In the genomic region with DNA sequence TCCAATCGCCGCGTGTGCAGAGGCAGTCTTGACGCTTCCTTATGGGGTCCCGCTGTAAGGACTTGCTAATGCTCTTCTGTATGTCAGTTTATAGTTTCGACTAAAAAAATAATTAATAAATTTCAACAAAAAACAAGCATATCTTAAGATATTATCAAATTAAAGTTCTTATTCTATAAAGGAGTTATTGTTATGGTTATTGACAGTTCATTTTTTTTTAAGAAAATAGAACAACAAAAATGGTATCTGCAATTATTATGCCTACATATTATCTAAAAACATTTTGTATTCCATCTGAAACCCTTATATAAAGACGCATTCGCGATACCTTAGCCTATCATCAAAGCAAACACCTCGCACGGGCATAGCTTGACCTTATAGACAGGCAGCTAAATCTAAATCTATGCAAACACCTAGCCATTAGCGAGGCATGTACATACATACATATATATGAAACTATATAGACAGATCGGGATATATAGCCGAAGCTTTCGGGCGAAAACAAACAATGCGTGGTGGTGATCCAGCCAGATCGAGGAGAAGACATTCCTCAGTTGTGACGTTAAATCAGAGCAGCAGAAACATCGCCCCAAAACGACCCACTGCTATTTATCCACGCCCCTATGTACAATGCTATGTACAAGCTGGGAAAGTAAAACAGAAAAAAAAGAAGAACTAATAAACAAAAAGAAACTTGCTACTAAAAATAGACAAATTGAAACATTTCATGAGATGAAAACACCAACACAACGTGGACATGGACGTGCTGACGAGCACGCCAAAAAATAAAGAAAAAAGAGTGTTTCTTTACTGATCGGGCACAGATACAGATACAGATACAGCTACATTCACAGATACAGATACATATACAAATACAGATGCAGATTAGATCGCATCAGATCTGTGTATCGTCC, we compare ENCODE assay signal across 4 fruit fly cellular contexts.
TF ChIP-seq lines count a peak whose summit lies in the region.

A gene (minus strand): TSS at position 51 of the 914 bp plus-strand sequence.

- TF ChIP-seq CTCF in whole organism, embryonic (GFP tag; optimal IDR thresholded peaks at IDR 0.05; lab: Kevin White, UChicago), result no peak

TF ChIP-seq in whole organism, adult, 20 proteins besides CTCF, POLR2A, EP300 and RAD21:
- TF ChIP-seq kay (GFP tag; lab: Kevin White, UChicago; ENCODE audit: borderline replicate concordance), result peak; percentile 32
- TF ChIP-seq CG14711 (tag; optimal IDR thresholded peaks at IDR 0.05; lab: Kevin White, UChicago), result no peak

TF ChIP-seq in whole organism, embryonic, 481 proteins besides CTCF, POLR2A, EP300 and RAD21 (continues in another document):
- TF ChIP-seq gcm2 (GFP tag; optimal IDR thresholded peaks at IDR 0.05; lab: Kevin White, UChicago), result no peak
- TF ChIP-seq CG9817 (tag; optimal IDR thresholded peaks at IDR 0.05; lab: Kevin White, UChicago), result no peak
- TF ChIP-seq grau (tag; optimal IDR thresholded peaks at IDR 0.05; lab: Kevin White, UChicago), result peak; percentile 4
- 0 out of 2 replicates have a peak, but pooled peaks have one; percentile 17 for TF ChIP-seq CG32767 (GFP tag; IDR thresholded peaks at IDR 0.05; lab: Robert Waterston, UW)
- TF ChIP-seq gem (tag; optimal IDR thresholded peaks at IDR 0.05; lab: Kevin White, UChicago), result peak; percentile 22
- TF ChIP-seq CG14050 (GFP tag; IDR thresholded peaks at IDR 0.05; lab: Robert Waterston, UW), result no peak
- TF ChIP-seq CG16779 (GFP tag; IDR thresholded peaks at IDR 0.05; lab: Robert Waterston, UW), result no peak
- TF ChIP-seq fd64A (GFP tag; optimal IDR thresholded peaks at IDR 0.05; lab: Kevin White, UChicago), result no peak
- TF ChIP-seq lov (optimal IDR thresholded peaks at IDR 0.05; lab: Kevin White, UChicago), result no peak
- TF ChIP-seq lov (GFP tag; IDR thresholded peaks at IDR 0.05; lab: Robert Waterston, UW), result no peak
- no peak for TF ChIP-seq gsb-n (tag; optimal IDR thresholded peaks at IDR 0.05; lab: Kevin White, UChicago)
- no peak for TF ChIP-seq Hmr (GFP tag; optimal IDR thresholded peaks at IDR 0.05; lab: Kevin White, UChicago)
- TF ChIP-seq CG10543 (GFP tag; optimal IDR thresholded peaks at IDR 0.05; lab: Kevin White, UChicago), result peak; percentile 59
- no peak for TF ChIP-seq H2.0 (GFP tag; IDR thresholded peaks at IDR 0.05; lab: Robert Waterston, UW)
- no peak for TF ChIP-seq CG9797 (GFP tag; optimal IDR thresholded peaks at IDR 0.05; lab: Kevin White, UChicago)
- TF ChIP-seq CG3407 (GFP tag; optimal IDR thresholded peaks at IDR 0.05; lab: Kevin White, UChicago), result no peak
- TF ChIP-seq tap (tag; optimal IDR thresholded peaks at IDR 0.05; lab: Kevin White, UChicago), result no peak
- no peak for TF ChIP-seq Abd-B (GFP tag; optimal IDR thresholded peaks at IDR 0.05; lab: Kevin White, UChicago)
- peak; percentile 15 for TF ChIP-seq sens (GFP tag; lab: Kevin White, UChicago)
- no peak for TF ChIP-seq HmgZ (tag; optimal IDR thresholded peaks at IDR 0.05; lab: Kevin White, UChicago)
- TF ChIP-seq CG18476 (GFP tag; optimal IDR thresholded peaks at IDR 0.05; lab: Kevin White, UChicago), result no peak
- TF ChIP-seq usp (GFP tag; optimal IDR thresholded peaks at IDR 0.05; lab: Kevin White, UChicago), result no peak
- no peak for TF ChIP-seq zf30C (GFP tag; optimal IDR thresholded peaks at IDR 0.05; lab: Kevin White, UChicago)
- no peak for TF ChIP-seq B-H1 (GFP tag; IDR thresholded peaks at IDR 0.05; lab: Robert Waterston, UW)
- no peak for TF ChIP-seq Bgb (GFP tag; IDR thresholded peaks at IDR 0.05; lab: Robert Waterston, UW; ENCODE audit: partially characterized antibody)
- TF ChIP-seq CG17361 (GFP tag; IDR thresholded peaks at IDR 0.05; lab: Robert Waterston, UW), result 0 out of 3 replicates have a peak, but pooled peaks have one; percentile 14
- no peak for TF ChIP-seq jing (GFP tag; optimal IDR thresholded peaks at IDR 0.05; lab: Kevin White, UChicago)

TF ChIP-seq in whole organism, prepupa, 60 proteins besides CTCF, POLR2A, EP300 and RAD21 (continues in another document):
- TF ChIP-seq CG11902 (GFP tag; optimal IDR thresholded peaks at IDR 0.05; lab: Kevin White, UChicago) (no peak), esn (GFP tag; optimal IDR thresholded peaks at IDR 0.05; lab: Kevin White, UChicago) (no peak), CG6792 (GFP tag; optimal IDR thresholded peaks at IDR 0.05; lab: Kevin White, UChicago) (no peak), Hr4 (GFP tag; optimal IDR thresholded peaks at IDR 0.05; lab: Kevin White, UChicago) (no peak), CG7368 (GFP tag; optimal IDR thresholded peaks at IDR 0.05; lab: Kevin White, UChicago) (no peak), CG32006 (GFP tag; optimal IDR thresholded peaks at IDR 0.05; lab: Kevin White, UChicago) (no peak), Sox102F (GFP tag; optimal IDR thresholded peaks at IDR 0.05; lab: Kevin White, UChicago) (no peak), Ets21C (GFP tag; optimal IDR thresholded peaks at IDR 0.05; lab: Kevin White, UChicago) (no peak), Sox15 (GFP tag; optimal IDR thresholded peaks at IDR 0.05; lab: Kevin White, UChicago) (no peak), topi (GFP tag; optimal IDR thresholded peaks at IDR 0.05; lab: Kevin White, UChicago) (no peak), CG8632 (GFP tag; optimal IDR thresholded peaks at IDR 0.05; lab: Kevin White, UChicago) (no peak), Gug (GFP tag; IDR thresholded peaks at IDR 0.05; lab: Robert Waterston, UW) (0 out of 2 replicates have a peak, but pooled peaks have one; percentile 19), vri (GFP tag; optimal IDR thresholded peaks at IDR 0.05; lab: Kevin White, UChicago) (no peak), CG16779 (tag; optimal IDR thresholded peaks at IDR 0.05; lab: Kevin White, UChicago) (no peak), CG8119 (GFP tag; IDR thresholded peaks at IDR 0.05; lab: Robert Waterston, UW) (peak; percentile 55), eg (GFP tag; IDR thresholded peaks at IDR 0.05; lab: Robert Waterston, UW) (peak; percentile 75; the same call in 2 of the 3 replicates), salr (GFP tag; optimal IDR thresholded peaks at IDR 0.05; lab: Kevin White, UChicago) (no peak), OdsH (GFP tag; optimal IDR thresholded peaks at IDR 0.05; lab: Kevin White, UChicago) (no peak), CG6808 (GFP tag; optimal IDR thresholded peaks at IDR 0.05; lab: Kevin White, UChicago) (no peak), acj6 (GFP tag; optimal IDR thresholded peaks at IDR 0.05; lab: Kevin White, UChicago) (no peak), CG31627 (GFP tag; optimal IDR thresholded peaks at IDR 0.05; lab: Kevin White, UChicago) (no peak), fkh (GFP tag; optimal IDR thresholded peaks at IDR 0.05; lab: Kevin White, UChicago) (no peak), CG6854 (GFP tag; optimal IDR thresholded peaks at IDR 0.05; lab: Kevin White, UChicago) (no peak), CG6276 (GFP tag; optimal IDR thresholded peaks at IDR 0.05; lab: Kevin White, UChicago) (peak; percentile 56), cyc (GFP tag; optimal IDR thresholded peaks at IDR 0.05; lab: Kevin White, UChicago) (no peak), CG6163 (GFP tag; IDR thresholded peaks at IDR 0.05; lab: Robert Waterston, UW) (peak; percentile 48; the same call in 1 of the 3 replicates), Hr39 (GFP tag; optimal IDR thresholded peaks at IDR 0.05; lab: Kevin White, UChicago) (no peak), Sox14 (GFP tag; optimal IDR thresholded peaks at IDR 0.05; lab: Kevin White, UChicago) (no peak)

TF ChIP-seq in whole organism, pupa, 21 proteins besides CTCF, POLR2A, EP300 and RAD21:
- no peak for TF ChIP-seq CG8159 (tag; optimal IDR thresholded peaks at IDR 0.05; lab: Kevin White, UChicago)
- no peak for TF ChIP-seq Pif1B (GFP tag; optimal IDR thresholded peaks at IDR 0.05; lab: Kevin White, UChicago)
- TF ChIP-seq D1 (tag; optimal IDR thresholded peaks at IDR 0.05; lab: Kevin White, UChicago), result no peak
- TF ChIP-seq CG4496 (GFP tag; IDR thresholded peaks at IDR 0.05; lab: Robert Waterston, UW), result peak; percentile 50; the same call in 1 of the 3 replicates
- no peak for TF ChIP-seq CG9948 (tag; optimal IDR thresholded peaks at IDR 0.05; lab: Kevin White, UChicago)
- no peak for TF ChIP-seq rn (GFP tag; IDR thresholded peaks at IDR 0.05; lab: Robert Waterston, UW)
- TF ChIP-seq CG15710 (tag; optimal IDR thresholded peaks at IDR 0.05; lab: Kevin White, UChicago), result no peak
- TF ChIP-seq CG13204 (GFP tag; optimal IDR thresholded peaks at IDR 0.05; lab: Kevin White, UChicago), result no peak
- peak; percentile 52 for TF ChIP-seq CG14655 (GFP tag; optimal IDR thresholded peaks at IDR 0.05; lab: Kevin White, UChicago)
- peak; percentile 55; the same call in 1 of the 2 replicates for TF ChIP-seq Ets98B (GFP tag; IDR thresholded peaks at IDR 0.05; lab: Robert Waterston, UW)
- TF ChIP-seq Pif1A (GFP tag; optimal IDR thresholded peaks at IDR 0.05; lab: Kevin White, UChicago), result no peak
- no peak for TF ChIP-seq gl (tag; optimal IDR thresholded peaks at IDR 0.05; lab: Kevin White, UChicago)
- peak; percentile 69 for TF ChIP-seq CG32121 (GFP tag; IDR thresholded peaks at IDR 0.05; lab: Robert Waterston, UW)
- peak; percentile 22 for TF ChIP-seq CG8301 (tag; optimal IDR thresholded peaks at IDR 0.05; lab: Kevin White, UChicago)
- no peak for TF ChIP-seq fd96Ca (GFP tag; IDR thresholded peaks at IDR 0.05; lab: Robert Waterston, UW)
- TF ChIP-seq CG10348 (GFP tag; IDR thresholded peaks at IDR 0.05; lab: Robert Waterston, UW), result no peak
- no peak for TF ChIP-seq EcR (GFP tag; optimal IDR thresholded peaks at IDR 0.05; lab: Kevin White, UChicago)
- no peak for TF ChIP-seq Snoo (tag; optimal IDR thresholded peaks at IDR 0.05; lab: Kevin White, UChicago)
- TF ChIP-seq CG34367 (tag; optimal IDR thresholded peaks at IDR 0.05; lab: Kevin White, UChicago), result no peak
- peak; percentile 25; the same call in 1 of the 2 replicates for TF ChIP-seq CG12605 (GFP tag; IDR thresholded peaks at IDR 0.05; lab: Robert Waterston, UW)
- no peak for TF ChIP-seq CG17806 (tag; optimal IDR thresholded peaks at IDR 0.05; lab: Kevin White, UChicago)
